Fruit fly (Drosophila melanogaster) whole organism, embryonic: ENCODE measurements around the gene CG9133.

Source experiments
- B-H1 ChIP-seq: fragments of 200-800 bp; sonication (Bioruptor generic); IDR thresholded peaks from 3 replicates; pipeline ENCODE4 v1.3.6; 2022; ENCODE audit warnings: missing biosample characterization, missing genetic modification characterization
- BEAF-32 ChIP-seq: fragments of 200-800 bp; sonication (Bioruptor generic); optimal IDR thresholded peaks from 3 replicates; lab custom pipeline; 2017; ENCODE audit warnings: missing biosample characterization, missing genetic modification characterization, mild to moderate bottlenecking, moderate library complexity, missing genetic modification reagents
- CG12219 ChIP-seq: fragments of 200-800 bp; sonication (Bioruptor generic); optimal IDR thresholded peaks from 3 replicates; lab custom pipeline; 2018; ENCODE audit warnings: missing biosample characterization, mild to moderate bottlenecking, missing genetic modification characterization
- CG12659 ChIP-seq: fragments of 200-800 bp; sonication (Bioruptor generic); optimal IDR thresholded peaks from 3 replicates; lab custom pipeline; 2017; ENCODE audit warnings: mild to moderate bottlenecking, missing biosample characterization, missing genetic modification reagents, missing genetic modification characterization
- CG14860 ChIP-seq: fragments of 200-800 bp; sonication (Bioruptor generic); IDR thresholded peaks from 3 replicates; pipeline ENCODE4 v1.3.6; 2022; ENCODE audit warnings: missing biosample characterization, missing genetic modification characterization; ENCODE audit not compliant: partially characterized antibody
- CG15601 ChIP-seq: fragments of 200-800 bp; sonication (Bioruptor generic); optimal IDR thresholded peaks from 3 replicates; lab custom pipeline; 2019; ENCODE audit warnings: missing biosample characterization, mild to moderate bottlenecking, missing genetic modification characterization, moderate library complexity
- CG17186 ChIP-seq: fragments of 200-800 bp; sonication (Bioruptor generic); optimal IDR thresholded peaks from 3 replicates; lab custom pipeline; 2017; ENCODE audit warnings: missing biosample characterization, missing genetic modification reagents, missing genetic modification characterization
- CG17361 ChIP-seq: fragments of 200-800 bp; sonication (Bioruptor generic); IDR thresholded peaks from 3 replicates; pipeline ENCODE4 v1.3.6; 2022; ENCODE audit warnings: missing biosample characterization, missing genetic modification characterization
- CG17385 ChIP-seq: fragments of 200-800 bp; sonication (Bioruptor generic); optimal IDR thresholded peaks from 3 replicates; lab custom pipeline; 2018; ENCODE audit warnings: missing biosample characterization, mild to moderate bottlenecking, missing genetic modification characterization
- CG18011 ChIP-seq: fragments of 200-800 bp; sonication (Bioruptor generic); optimal IDR thresholded peaks from 2 replicates; lab custom pipeline; 2017; ENCODE audit warnings: missing biosample characterization, missing genetic modification characterization, mild to moderate bottlenecking, moderate library complexity, missing genotype
- CG2120 ChIP-seq: fragments of 200-800 bp; sonication (Bioruptor generic); optimal IDR thresholded peaks from 3 replicates; lab custom pipeline; 2016; ENCODE audit warnings: missing biosample characterization, missing genetic modification characterization
- CG30020 ChIP-seq: fragments of 200-800 bp; optimal IDR thresholded peaks from 2 replicates; lab custom pipeline; 2019; ENCODE audit warnings: missing biosample characterization, mild to moderate bottlenecking, missing genetic modification characterization, moderate library complexity
- CG3995 ChIP-seq: fragments of 200-800 bp; sonication (Bioruptor generic); optimal IDR thresholded peaks from 3 replicates; lab custom pipeline; 2016; ENCODE audit warnings: missing biosample characterization, missing genetic modification characterization
- CG4404 ChIP-seq: fragments of 200-800 bp; sonication (Bioruptor generic); IDR thresholded peaks from 2 replicates; pipeline ENCODE4 v1.3.6; 2022; ENCODE audit warnings: missing biosample characterization, missing genetic modification characterization
- CG4617 ChIP-seq: fragments of 200-800 bp; sonication (Bioruptor generic); optimal IDR thresholded peaks from 3 replicates; lab custom pipeline; 2016; ENCODE audit warnings: missing biosample characterization, missing genetic modification characterization, borderline replicate concordance
- CG6765 ChIP-seq: fragments of 200-800 bp; sonication (Bioruptor generic); optimal IDR thresholded peaks from 3 replicates; lab custom pipeline; 2017; ENCODE audit warnings: missing biosample characterization, mild to moderate bottlenecking, missing genetic modification characterization
- CG8089 ChIP-seq: fragments of 200-800 bp; sonication (Bioruptor generic); optimal IDR thresholded peaks from 3 replicates; lab custom pipeline; 2016; ENCODE audit warnings: missing biosample characterization, missing genetic modification characterization
- CG8924 ChIP-seq: fragments of 200-800 bp; optimal IDR thresholded peaks from 3 replicates; lab custom pipeline; 2019; ENCODE audit warnings: missing biosample characterization, mild to moderate bottlenecking, missing genetic modification characterization, moderate library complexity
- CG9727 ChIP-seq: fragments of 200-800 bp; sonication (Bioruptor generic); optimal IDR thresholded peaks from 3 replicates; lab custom pipeline; 2017; ENCODE audit warnings: missing biosample characterization, mild to moderate bottlenecking, missing genetic modification characterization
- CoRest ChIP-seq: fragments of 200-800 bp; sonication (Bioruptor generic); optimal IDR thresholded peaks from 3 replicates; lab custom pipeline; 2018; ENCODE audit warnings: missing biosample characterization, mild to moderate bottlenecking, missing genetic modification characterization, moderate library complexity
- Hmx ChIP-seq: fragments of 200-800 bp; sonication (Bioruptor generic); optimal IDR thresholded peaks from 2 replicates; lab custom pipeline; 2016; ENCODE audit warnings: missing biosample characterization, missing genetic modification characterization
- Hsf ChIP-seq: fragments of 200-800 bp; sonication (Bioruptor generic); optimal IDR thresholded peaks from 3 replicates; lab custom pipeline; 2016; ENCODE audit warnings: missing biosample characterization, missing genetic modification characterization
- Jarid2 ChIP-seq: fragments of 200-800 bp; sonication (Bioruptor generic); optimal IDR thresholded peaks from 3 replicates; lab custom pipeline; 2017; ENCODE audit warnings: mild to moderate bottlenecking, missing biosample characterization, missing genetic modification reagents, missing genetic modification characterization
- Med ChIP-seq: fragments of 200-800 bp; sonication (Bioruptor generic); peaks from one replicate; lab custom pipeline; 2016; ENCODE audit warnings: missing biosample characterization, missing genetic modification characterization, mild to moderate bottlenecking, inconsistent platforms, moderate library complexity
- NC2β ChIP-seq: fragments of 200-800 bp; sonication (Bioruptor generic); optimal IDR thresholded peaks from 2 replicates; lab custom pipeline; 2016; ENCODE audit warnings: missing biosample characterization, missing genetic modification characterization
- Nf-YC ChIP-seq: fragments of 200-800 bp; optimal IDR thresholded peaks from 3 replicates; lab custom pipeline; 2019; ENCODE audit warnings: missing biosample characterization, mild to moderate bottlenecking, missing genetic modification characterization, moderate library complexity
- Oli ChIP-seq: fragments of 200-800 bp; sonication (Bioruptor generic); optimal IDR thresholded peaks from 2 replicates; lab custom pipeline; 2018; ENCODE audit warnings: missing biosample characterization, mild to moderate bottlenecking, missing genetic modification characterization, moderate library complexity
- Pdp1 ChIP-seq, 2 experiments: fragments of 200-800 bp; sonication (Bioruptor generic); optimal IDR thresholded peaks; 3 replicates each; lab custom pipeline; 2016; ENCODE audit warnings: missing biosample characterization in 2 of 2, missing genetic modification characterization in 2 of 2, mild to moderate bottlenecking in 1 of 2, moderate library complexity in 1 of 2
- Ravus ChIP-seq: fragments of 200-800 bp; sonication (Bioruptor generic); IDR thresholded peaks from 2 replicates; pipeline ENCODE4 v1.3.6; 2022; ENCODE audit warnings: missing biosample characterization, missing genetic modification characterization
- Sry-δ ChIP-seq: fragments of 200-800 bp; sonication (Bioruptor generic); optimal IDR thresholded peaks from 2 replicates; lab custom pipeline; 2016; ENCODE audit warnings: missing biosample characterization, missing genetic modification characterization
- crp ChIP-seq, 2 experiments: fragments of 200-800 bp; sonication (Bioruptor generic); optimal IDR thresholded peaks; 2 replicates in 1 of 2; 3 replicates in 1 of 2; lab custom pipeline; 2017; ENCODE audit warnings: missing biosample characterization in 2 of 2, missing genetic modification characterization in 2 of 2, mild to moderate bottlenecking in 1 of 2, moderate library complexity in 1 of 2
- danr ChIP-seq: fragments of 200-800 bp; sonication (Bioruptor generic); IDR thresholded peaks from 2 replicates; pipeline ENCODE4 v1.3.6; 2022; ENCODE audit warnings: missing biosample characterization, missing genetic modification characterization
- dmrt99B ChIP-seq: fragments of 200-800 bp; sonication (Bioruptor generic); optimal IDR thresholded peaks from 2 replicates; lab custom pipeline; 2018; ENCODE audit warnings: missing biosample characterization, mild to moderate bottlenecking, missing genetic modification characterization, moderate library complexity
- gem ChIP-seq: fragments of 200-800 bp; sonication (Bioruptor generic); optimal IDR thresholded peaks from 2 replicates; lab custom pipeline; 2019; ENCODE audit warnings: missing biosample characterization, mild to moderate bottlenecking, missing genetic modification characterization, moderate library complexity
- grau ChIP-seq: fragments of 200-800 bp; optimal IDR thresholded peaks from 3 replicates; lab custom pipeline; 2019; ENCODE audit warnings: missing biosample characterization, mild to moderate bottlenecking, missing genetic modification characterization, moderate library complexity
- hkb ChIP-seq, 2 experiments: fragments of 200-800 bp in 1 of 2; fragments of >200 bp in 1 of 2; sonication (Bioruptor generic) in 1 of 2; IDR thresholded peaks in 1 of 2; optimal IDR thresholded peaks in 1 of 2; 2 replicates each; pipeline versions ENCODE4 v1.3.6 to Lab custom; 2017 to 2022; ENCODE audit warnings: missing biosample characterization in 1 of 2, missing genetic modification characterization in 1 of 2
- hth ChIP-seq: fragments of >200 bp; optimal IDR thresholded peaks from 2 replicates; lab custom pipeline; 2017; ENCODE audit warnings: inconsistent platforms
- insv ChIP-seq, 2 experiments: fragments of 200-800 bp; sonication (Bioruptor generic); optimal IDR thresholded peaks; 3 replicates each; lab custom pipeline; 2016 to 2018; ENCODE audit warnings: missing biosample characterization in 2 of 2, missing genetic modification characterization in 2 of 2
- inv ChIP-seq: fragments of 200-800 bp; sonication (Bioruptor generic); IDR thresholded peaks from 2 replicates; pipeline ENCODE4 v1.3.6; 2022; ENCODE audit warnings: missing biosample characterization, missing genetic modification characterization; ENCODE audit not compliant: partially characterized antibody
- knrl ChIP-seq: fragments of 200-800 bp; sonication (Bioruptor generic); IDR thresholded peaks from 3 replicates; pipeline ENCODE4 v1.3.6; 2022; ENCODE audit warnings: missing biosample characterization, missing genetic modification characterization; ENCODE audit not compliant: partially characterized antibody
- phol ChIP-seq: fragments of 200-800 bp; sonication (Bioruptor generic); optimal IDR thresholded peaks from 3 replicates; lab custom pipeline; 2018; ENCODE audit warnings: missing biosample characterization, mild to moderate bottlenecking, missing genetic modification characterization, moderate library complexity
- pzg ChIP-seq: fragments of 200-800 bp; sonication (Bioruptor generic); optimal IDR thresholded peaks from 3 replicates; lab custom pipeline; 2018; ENCODE audit warnings: missing biosample characterization, mild to moderate bottlenecking, missing genetic modification characterization, moderate library complexity
- run ChIP-seq: fragments of 200-800 bp; sonication (Bioruptor generic); optimal IDR thresholded peaks from 3 replicates; lab custom pipeline; 2018; ENCODE audit warnings: missing biosample characterization, mild to moderate bottlenecking, missing genetic modification characterization
- sens ChIP-seq: fragments of 200-800 bp; sonication (Bioruptor generic); peaks from one replicate; lab custom pipeline; 2016; ENCODE audit warnings: missing biosample characterization, missing genetic modification characterization
- sqz ChIP-seq: fragments of 200-800 bp; sonication (Bioruptor generic); optimal IDR thresholded peaks from 3 replicates; lab custom pipeline; 2018; ENCODE audit warnings: missing biosample characterization, mild to moderate bottlenecking, missing genetic modification characterization
- stwl ChIP-seq: fragments of 200-800 bp; sonication (Bioruptor generic); optimal IDR thresholded peaks from 3 replicates; lab custom pipeline; 2018; ENCODE audit warnings: missing biosample characterization, mild to moderate bottlenecking, missing genetic modification characterization, moderate library complexity
- twi ChIP-seq: fragments of 200-800 bp; optimal IDR thresholded peaks from 2 replicates; lab custom pipeline; 2019; ENCODE audit warnings: missing biosample characterization, mild to moderate bottlenecking, missing genetic modification characterization, moderate library complexity
- zen2 ChIP-seq: fragments of 200-800 bp; sonication (Bioruptor generic); IDR thresholded peaks from 3 replicates; pipeline ENCODE4 v1.3.6; 2022; ENCODE audit warnings: missing biosample characterization, missing genetic modification characterization; ENCODE audit not compliant: partially characterized antibody

Gene CG9133

dm6 chr3L:1302234-1302949 is 50.6 kb downstream of the CG9133 start, which contains the start of the genes Rac1 and Acat2 (continued):
- TF ChIP-seq danr (GFP tag; lab: Robert Waterston, UW) (no peak), NC2β (GFP tag; lab: Kevin White, UChicago) (peak; percentile 5), CG30020 (tag; lab: Kevin White, UChicago) (peak; percentile 79), crp (GFP tag; optimal IDR thresholded peaks at IDR 0.05; lab: Kevin White, UChicago) (peak in 1 of 2 experiments; percentile 23), CG17361 (GFP tag; lab: Robert Waterston, UW) (peak; percentile 57; the same call in 2 of the 3 replicates), gem (tag; lab: Kevin White, UChicago) (no peak), dmrt99B (tag; lab: Kevin White, UChicago) (no peak), CG12219 (GFP tag; lab: Kevin White, UChicago) (no peak), Sry-δ (GFP tag; lab: Kevin White, UChicago) (peak; percentile 41), CG3995 (GFP tag; lab: Kevin White, UChicago) (no peak), CG18011 (GFP tag; lab: Kevin White, UChicago) (no peak), inv (GFP tag; lab: Robert Waterston, UW) (no peak), insv (GFP tag; optimal IDR thresholded peaks at IDR 0.05; lab: Kevin White, UChicago) (no peak), CG9727 (GFP tag; lab: Kevin White, UChicago) (peak; percentile 28), zen2 (GFP tag; lab: Robert Waterston, UW) (no peak), Med (GFP tag; lab: Kevin White, UChicago) (peak; percentile 62), CG17186 (GFP tag; lab: Kevin White, UChicago) (peak; percentile 47), Jarid2 (GFP tag; lab: Kevin White, UChicago) (no peak), CG8089 (GFP tag; lab: Kevin White, UChicago) (no peak), grau (tag; lab: Kevin White, UChicago) (peak; percentile 26), Ravus (GFP tag; lab: Robert Waterston, UW) (no peak), Pdp1 (GFP tag; optimal IDR thresholded peaks at IDR 0.05; lab: Kevin White, UChicago) (peak in 1 of 2 experiments; percentile 35), phol (tag; lab: Kevin White, UChicago) (peak; percentile 53), sqz (GFP tag; lab: Kevin White, UChicago) (no peak), CG14860 (GFP tag; lab: Robert Waterston, UW) (0 out of 3 replicates have a peak, but pooled peaks have one; percentile 21), Hmx (GFP tag; lab: Kevin White, UChicago) (no peak), Nf-YC (peak; percentile 43), pzg (GFP tag; lab: Kevin White, UChicago) (peak; percentile 85), CG17385 (GFP tag; lab: Kevin White, UChicago) (peak; percentile 78), CG6765 (no peak), CG8924 (peak; percentile 31), Oli (no peak), run (tag; lab: Kevin White, UChicago) (no peak), CG2120 (GFP tag; lab: Kevin White, UChicago) (peak; percentile 42), CoRest (tag; lab: Kevin White, UChicago) (peak; percentile 65), sens (peak; percentile 76), knrl (peak; percentile 38; the same call in 1 of the 3 replicates), twi (peak; percentile 31), Hsf (GFP tag; lab: Kevin White, UChicago) (no peak), hkb (optimal IDR thresholded peaks at IDR 0.05; lab: Kevin White, UChicago) (peak; percentile 93), hkb (GFP tag; IDR thresholded peaks at IDR 0.05; lab: Robert Waterston, UW) (no peak), CG4404 (GFP tag; lab: Robert Waterston, UW) (no peak), CG12659 (peak; percentile 72), B-H1 (GFP tag; lab: Robert Waterston, UW) (no peak), CG15601 (peak; percentile 17), stwl (tag; lab: Kevin White, UChicago) (peak; percentile 56), BEAF-32 (GFP tag; lab: Kevin White, UChicago) (peak; percentile 54), CG4617 (GFP tag; lab: Kevin White, UChicago) (peak; percentile 78), hth (no peak)
